Worm (Caenorhabditis elegans) whole organism, late embryonic: ENCODE measurements around the gene srh-187.

Source experiments
- ama-1 ChIP-seq: fragments of 150-350 bp; optimal IDR thresholded peaks from 2 replicates; lab custom pipeline; 2014
- ceh-22 ChIP-seq: sonication (generic microtip); optimal IDR thresholded peaks from 2 replicates; lab custom pipeline; 2017; ENCODE audit warnings: missing biosample characterization, missing genetic modification characterization
- ceh-48 ChIP-seq: sonication (generic microtip); optimal IDR thresholded peaks from 2 replicates; lab custom pipeline; 2016; ENCODE audit warnings: missing genetic modification characterization, inconsistent platforms, missing compliant biosample characterization
- madf-2 ChIP-seq: sonication (generic microtip); optimal IDR thresholded peaks from 2 replicates; lab custom pipeline; 2017; ENCODE audit warnings: missing genetic modification characterization, missing compliant biosample characterization
- tbx-2 ChIP-seq: sonication (generic microtip); optimal IDR thresholded peaks from 2 replicates; lab custom pipeline; 2016; ENCODE audit warnings: missing genetic modification characterization, missing compliant biosample characterization

- no peak for TF ChIP-seq ceh-48 (tag; lab: Kevin White, UChicago)
- no peak for TF ChIP-seq ceh-22
- no peak for TF ChIP-seq madf-2 (tag; lab: Kevin White, UChicago)
- TF ChIP-seq ama-1 (lab: Kevin White, UChicago), result no peak
- TF ChIP-seq tbx-2 (tag; lab: Kevin White, UChicago), result no peak
Observed at ce11 chrV:7325285-7325684, 14.4 kb downstream of the srh-187 start, which contains the start of gene srx-92.
